Worm (Caenorhabditis elegans) whole organism, L4/young adult: ENCODE data around the gene best-7.
"Not testable (repeated sequence)": the region's sequence is repeated elsewhere in the genome, so short reads cannot be mapped to it uniquely, and the experiment has no call there.

Experiments
- W03F9.2 ChIP-seq: fragments of 150-350 bp; optimal IDR thresholded peaks from 2 replicates; lab custom pipeline; 2014; ENCODE audit warnings: missing biosample characterization, missing genetic modification characterization
- dao-5 ChIP-seq: sonication (generic microtip); optimal IDR thresholded peaks from 2 replicates; lab custom pipeline; 2016; ENCODE audit warnings: missing genotype, missing genetic modification characterization, moderate library complexity, missing compliant biosample characterization
- him-1 ChIP-seq: sonication (generic microtip); optimal IDR thresholded peaks from 2 replicates; lab custom pipeline; 2016; ENCODE audit warnings: missing genotype, missing genetic modification reagents, missing genetic modification characterization, missing compliant biosample characterization

The best-7 gene

ce11 chrIV:11235755-11236154, 5.6 kb upstream of the best-7 start:
- TF ChIP-seq W03F9.2 (tag; lab: Kevin White, UChicago): no peak
- no peak for TF ChIP-seq dao-5 (tag; lab: Kevin White, UChicago)
- TF ChIP-seq him-1 (tag; lab: Kevin White, UChicago): no peak

- no peak for TF ChIP-seq him-1 (tag; lab: Kevin White, UChicago)
- TF ChIP-seq dao-5 (tag; lab: Kevin White, UChicago): no peak
- TF ChIP-seq W03F9.2 (tag; lab: Kevin White, UChicago): no peak
These were observed 1.3 kb upstream of the best-7 start for ce11 chrIV:11231376-11231775.

ce11 chrIV:11229013-11229412, 1.1 kb downstream of the best-7 start:
- no peak for TF ChIP-seq dao-5 (tag; lab: Kevin White, UChicago)
- no peak for TF ChIP-seq him-1 (tag; lab: Kevin White, UChicago)
- TF ChIP-seq W03F9.2 (tag; lab: Kevin White, UChicago): no peak

ce11 chrIV:11226545-11226944, 3.6 kb downstream of the best-7 start:
- TF ChIP-seq W03F9.2 (tag; lab: Kevin White, UChicago): no peak
- TF ChIP-seq him-1 (tag; lab: Kevin White, UChicago): no peak
- TF ChIP-seq dao-5 (tag; lab: Kevin White, UChicago): no peak

- TF ChIP-seq dao-5 (tag; lab: Kevin White, UChicago): no peak
- no peak for TF ChIP-seq W03F9.2 (tag; lab: Kevin White, UChicago)
- TF ChIP-seq him-1 (tag; lab: Kevin White, UChicago): no peak
These were observed 4.9 kb downstream of the best-7 start, which contains the start of gene col-125 for ce11 chrIV:11225206-11225605. col-125 (plus strand) TSS chrIV:11225506.

ce11 chrIV:11223878-11224277, 6.2 kb downstream of the best-7 start, which contains the start of gene C29F4.3:
C29F4.3 (minus strand) TSS chrIV:11223978.
- TF ChIP-seq him-1 (tag; lab: Kevin White, UChicago) (no peak), dao-5 (tag; lab: Kevin White, UChicago) (no peak), W03F9.2 (tag; lab: Kevin White, UChicago) (no peak)

- TF ChIP-seq him-1 (tag; lab: Kevin White, UChicago): no peak
- TF ChIP-seq dao-5 (tag; lab: Kevin White, UChicago): no peak
- no peak for TF ChIP-seq W03F9.2 (tag; lab: Kevin White, UChicago)
These were observed 12.1 kb downstream of the best-7 start, which contains the start of gene zip-6 for ce11 chrIV:11218037-11218436. zip-6 (minus strand) TSS chrIV:11218137.

ce11 chrIV:11212978-11213377, 17.1 kb downstream of the best-7 start:
- TF ChIP-seq W03F9.2 (tag; lab: Kevin White, UChicago): no peak
- no peak for TF ChIP-seq him-1 (tag; lab: Kevin White, UChicago)
- TF ChIP-seq dao-5 (tag; lab: Kevin White, UChicago): no peak

- TF ChIP-seq dao-5 (tag; lab: Kevin White, UChicago) (no peak), him-1 (tag; lab: Kevin White, UChicago) (no peak), W03F9.2 (tag; lab: Kevin White, UChicago) (no peak)
These were observed 18.6 kb downstream of the best-7 start for ce11 chrIV:11211547-11211946.

- no peak for TF ChIP-seq W03F9.2 (tag; lab: Kevin White, UChicago)
- no peak for TF ChIP-seq him-1 (tag; lab: Kevin White, UChicago)
- no peak for TF ChIP-seq dao-5 (tag; lab: Kevin White, UChicago)
These were observed 19.3 kb downstream of the best-7 start, which contains the start of gene adk-1 for ce11 chrIV:11210781-11211256. adk-1 (minus strand) TSS chrIV:11210831.

- TF ChIP-seq dao-5 (tag; lab: Kevin White, UChicago) (no peak), W03F9.2 (tag; lab: Kevin White, UChicago) (no peak), him-1 (tag; lab: Kevin White, UChicago) (no peak)
These were observed 22.9 kb downstream of the best-7 start, which contains the start of gene R07H5.9 for ce11 chrIV:11207186-11207585. R07H5.9 (plus strand) TSS chrIV:11207486.

ce11 chrIV:11202389-11202788, 27.7 kb downstream of the best-7 start, which contains the start of gene R07H5.11:
R07H5.11 (plus strand) TSS chrIV:11202768.
- TF ChIP-seq dao-5, W03F9.2, him-1 (tag; lab: Kevin White, UChicago): not testable (repeated sequence)

- TF ChIP-seq dao-5, W03F9.2, him-1 (tag; lab: Kevin White, UChicago): not testable (repeated sequence)
These were observed 31.1 kb downstream of the best-7 start, which contains the start of gene R07H5.16 for ce11 chrIV:11198983-11199382. R07H5.16 (plus strand) TSS chrIV:11199330.

ce11 chrIV:11189411-11189810, 40.7 kb downstream of the best-7 start, which contains the start of gene fbxb-79:
fbxb-79 (minus strand) TSS chrIV:11189511.
- TF ChIP-seq W03F9.2 (tag; lab: Kevin White, UChicago): no peak
- TF ChIP-seq dao-5 (tag; lab: Kevin White, UChicago): no peak
- no peak for TF ChIP-seq him-1 (tag; lab: Kevin White, UChicago)
